Fruit fly (Drosophila melanogaster) whole organism, embryonic: Measurements from ENCODE around the gene CG34450.

Source experiments
- Atf3 ChIP-seq: fragments of 200-800 bp; sonication (Bioruptor generic); optimal IDR thresholded peaks from 3 replicates; lab custom pipeline; 2016; ENCODE audit warnings: missing biosample characterization, missing genetic modification characterization
- Bdp1 ChIP-seq: fragments of 200-800 bp; sonication (Bioruptor generic); optimal IDR thresholded peaks from 3 replicates; lab custom pipeline; 2016; ENCODE audit warnings: missing biosample characterization, missing genetic modification characterization
- Blimp-1 ChIP-seq: fragments of 200-800 bp; sonication (Bioruptor generic); optimal IDR thresholded peaks from 3 replicates; lab custom pipeline; 2018; ENCODE audit warnings: missing biosample characterization, missing genetic modification characterization, mild to moderate bottlenecking, moderate library complexity, missing genetic modification reagents
- CG10366 ChIP-seq: fragments of 200-800 bp; sonication (Bioruptor generic); IDR thresholded peaks from 2 replicates; pipeline ENCODE4 v1.3.6; 2022; ENCODE audit warnings: missing biosample characterization, missing genetic modification characterization
- CG11247 ChIP-seq: fragments of 200-800 bp; sonication (Bioruptor generic); IDR thresholded peaks from 2 replicates; pipeline ENCODE4 v1.3.6; 2022; ENCODE audit warnings: missing biosample characterization, missing genetic modification characterization
- CG11695 ChIP-seq: fragments of 200-800 bp; sonication (Bioruptor generic); IDR thresholded peaks from 3 replicates; pipeline ENCODE4 v1.3.6; 2022; ENCODE audit warnings: missing biosample characterization, missing genetic modification characterization
- CG14014 ChIP-seq: fragments of 200-800 bp; sonication (Bioruptor generic); IDR thresholded peaks from 2 replicates; pipeline ENCODE4 v1.3.6; 2022; ENCODE audit warnings: missing biosample characterization, missing genetic modification characterization
- CG1647 ChIP-seq: fragments of 200-800 bp; sonication (Bioruptor generic); optimal IDR thresholded peaks from 3 replicates; lab custom pipeline; 2016; ENCODE audit warnings: missing biosample characterization, missing genetic modification characterization
- CG17359 ChIP-seq: fragments of 200-800 bp; sonication (Bioruptor generic); optimal IDR thresholded peaks from 3 replicates; lab custom pipeline; 2018; ENCODE audit warnings: missing biosample characterization, mild to moderate bottlenecking, missing genetic modification characterization, moderate library complexity
- CG2120 ChIP-seq: fragments of 200-800 bp; sonication (Bioruptor generic); optimal IDR thresholded peaks from 3 replicates; lab custom pipeline; 2016; ENCODE audit warnings: missing biosample characterization, missing genetic modification characterization
- CG2875 ChIP-seq: fragments of 200-800 bp; sonication (Bioruptor generic); optimal IDR thresholded peaks from 2 replicates; lab custom pipeline; 2017; ENCODE audit warnings: missing biosample characterization, mild to moderate bottlenecking, missing genetic modification characterization, missing genetic modification reagents
- CG31365 ChIP-seq: fragments of 200-800 bp; sonication (Bioruptor generic); optimal IDR thresholded peaks from 2 replicates; lab custom pipeline; 2018; ENCODE audit warnings: missing biosample characterization, mild to moderate bottlenecking, missing genetic modification characterization
- CG43689 ChIP-seq: fragments of 200-800 bp; sonication (Bioruptor generic); IDR thresholded peaks from 2 replicates; pipeline ENCODE4 v1.3.6; 2022; ENCODE audit warnings: missing biosample characterization, missing genetic modification characterization
- CG4730 ChIP-seq: fragments of 200-800 bp; sonication (Bioruptor generic); IDR thresholded peaks from 2 replicates; pipeline ENCODE4 v1.3.6; 2022; ENCODE audit warnings: missing biosample characterization, missing genetic modification characterization
- CG5953 ChIP-seq: fragments of 200-800 bp; sonication (Bioruptor generic); IDR thresholded peaks from 2 replicates; pipeline ENCODE4 v1.3.6; 2022; ENCODE audit warnings: missing biosample characterization, missing genetic modification characterization
- CG6689 ChIP-seq: fragments of 200-800 bp; sonication (Bioruptor generic); IDR thresholded peaks from 2 replicates; pipeline ENCODE4 v1.3.6; 2022; ENCODE audit warnings: missing biosample characterization, missing genetic modification characterization
- CG6813 ChIP-seq: fragments of 200-800 bp; sonication (Bioruptor generic); optimal IDR thresholded peaks from 2 replicates; lab custom pipeline; 2017; ENCODE audit warnings: missing biosample characterization, missing genetic modification characterization, mild to moderate bottlenecking, moderate library complexity, missing genetic modification reagents
- CG7372 ChIP-seq: fragments of 200-800 bp; sonication (Bioruptor generic); IDR thresholded peaks from 2 replicates; pipeline ENCODE4 v1.3.6; 2022; ENCODE audit warnings: missing biosample characterization, missing genetic modification characterization
- CG8089 ChIP-seq: fragments of 200-800 bp; sonication (Bioruptor generic); optimal IDR thresholded peaks from 3 replicates; lab custom pipeline; 2016; ENCODE audit warnings: missing biosample characterization, missing genetic modification characterization
- CG8359 ChIP-seq: fragments of 200-800 bp; sonication (Bioruptor generic); optimal IDR thresholded peaks from 2 replicates; lab custom pipeline; 2017; ENCODE audit warnings: missing biosample characterization, mild to moderate bottlenecking, missing genetic modification characterization, borderline replicate concordance
- CG9876 ChIP-seq: fragments of 200-800 bp; sonication (Bioruptor generic); optimal IDR thresholded peaks from 2 replicates; lab custom pipeline; 2016; ENCODE audit warnings: missing biosample characterization, missing genetic modification characterization
- CTCF ChIP-seq: fragments of 200-800 bp; sonication (Bioruptor generic); optimal IDR thresholded peaks from 2 replicates; lab custom pipeline; 2017; ENCODE audit warnings: missing biosample characterization, mild to moderate bottlenecking, missing genetic modification characterization, moderate library complexity
- CoRest ChIP-seq: fragments of 200-800 bp; sonication (Bioruptor generic); optimal IDR thresholded peaks from 3 replicates; lab custom pipeline; 2018; ENCODE audit warnings: missing biosample characterization, mild to moderate bottlenecking, missing genetic modification characterization, moderate library complexity
- Dad ChIP-seq: fragments of 200-800 bp; sonication (Bioruptor generic); optimal IDR thresholded peaks from 3 replicates; lab custom pipeline; 2016; ENCODE audit warnings: missing biosample characterization, missing genetic modification characterization
- Elba2 ChIP-seq: fragments of 200-800 bp; sonication (Bioruptor generic); optimal IDR thresholded peaks from 3 replicates; lab custom pipeline; 2016; ENCODE audit warnings: missing biosample characterization, missing genetic modification characterization
- Ets65A ChIP-seq: fragments of 200-800 bp; sonication (Bioruptor generic); peaks from one replicate; lab custom pipeline; 2016; ENCODE audit warnings: missing biosample characterization, missing genetic modification characterization
- GATAe ChIP-seq: fragments of 200-800 bp; sonication (Bioruptor generic); conservative IDR thresholded peaks from 2 replicates; pipeline ENCODE4 v1.3.6; 2022; ENCODE audit warnings: missing biosample characterization, missing genetic modification characterization
- Gug ChIP-seq: fragments of 200-800 bp; sonication (Bioruptor generic); IDR thresholded peaks from 4 replicates; pipeline ENCODE4 v1.3.6; 2022; ENCODE audit warnings: missing biosample characterization, missing genetic modification characterization
- HLH3B ChIP-seq: fragments of 200-800 bp; sonication (Bioruptor generic); IDR thresholded peaks from 2 replicates; pipeline ENCODE4 v1.3.6; 2022; ENCODE audit warnings: missing biosample characterization, missing genetic modification characterization
- Max ChIP-seq: fragments of 200-800 bp; sonication (Bioruptor generic); optimal IDR thresholded peaks from 2 replicates; lab custom pipeline; 2016; ENCODE audit warnings: missing biosample characterization, mild to moderate bottlenecking, missing genetic modification characterization
- Myb ChIP-seq: fragments of 200-800 bp; sonication (Bioruptor generic); optimal IDR thresholded peaks from 2 replicates; lab custom pipeline; 2016; ENCODE audit warnings: missing biosample characterization, missing genetic modification characterization
- NC2α ChIP-seq: fragments of 200-800 bp; sonication (Bioruptor generic); optimal IDR thresholded peaks from 2 replicates; lab custom pipeline; 2016; ENCODE audit warnings: missing biosample characterization, missing genetic modification characterization
- Vsx1 ChIP-seq: fragments of 200-800 bp; sonication (Bioruptor generic); optimal IDR thresholded peaks from 2 replicates; lab custom pipeline; 2017; ENCODE audit warnings: missing biosample characterization, mild to moderate bottlenecking, missing genetic modification characterization, missing genetic modification reagents
- Xrp1 ChIP-seq: fragments of 200-800 bp; sonication (Bioruptor generic); IDR thresholded peaks from 2 replicates; pipeline ENCODE4 v1.3.6; 2022; ENCODE audit warnings: missing biosample characterization, missing genetic modification characterization
- ab ChIP-seq: fragments of 200-800 bp; sonication (Bioruptor generic); optimal IDR thresholded peaks from 2 replicates; lab custom pipeline; 2016; ENCODE audit warnings: missing biosample characterization, missing genetic modification characterization
- cas ChIP-seq: fragments of 200-800 bp; sonication (Bioruptor generic); IDR thresholded peaks from 2 replicates; pipeline ENCODE4 v1.3.6; 2022; ENCODE audit warnings: missing biosample characterization, missing genetic modification characterization
- exex ChIP-seq: fragments of 200-800 bp; sonication (Bioruptor generic); optimal IDR thresholded peaks from 4 replicates; lab custom pipeline; 2018; ENCODE audit warnings: missing biosample characterization, mild to moderate bottlenecking, missing genetic modification characterization, moderate library complexity
- fru ChIP-seq: fragments of >200 bp; optimal IDR thresholded peaks from 2 replicates; lab custom pipeline; 2017
- ftz-f1 ChIP-seq: fragments of 200-800 bp; sonication (Bioruptor generic); optimal IDR thresholded peaks from 2 replicates; lab custom pipeline; 2016; ENCODE audit warnings: missing biosample characterization, missing genetic modification characterization
- hb ChIP-seq: fragments of 200-800 bp; sonication (Bioruptor generic); IDR thresholded peaks from 3 replicates; pipeline ENCODE4 v1.3.6; 2022; ENCODE audit warnings: missing biosample characterization, missing genetic modification characterization; ENCODE audit not compliant: partially characterized antibody
- her ChIP-seq: fragments of 200-800 bp; sonication (Bioruptor generic); optimal IDR thresholded peaks from 2 replicates; lab custom pipeline; 2016; ENCODE audit warnings: missing biosample characterization, missing genetic modification characterization
- jumu ChIP-seq: fragments of 200-800 bp; sonication (Bioruptor generic); optimal IDR thresholded peaks from 3 replicates; lab custom pipeline; 2016; ENCODE audit warnings: missing biosample characterization, missing genetic modification characterization
- klu ChIP-seq: fragments of 200-800 bp; sonication (Bioruptor generic); IDR thresholded peaks from 2 replicates; pipeline ENCODE4 v1.3.6; 2022; ENCODE audit warnings: missing biosample characterization, missing genetic modification characterization
- luna ChIP-seq: fragments of 200-800 bp; sonication (Bioruptor generic); optimal IDR thresholded peaks from 2 replicates; lab custom pipeline; 2016; ENCODE audit warnings: missing biosample characterization, missing genetic modification characterization
- org-1 ChIP-seq: fragments of 200-800 bp; sonication (Bioruptor generic); optimal IDR thresholded peaks from 2 replicates; lab custom pipeline; 2017; ENCODE audit warnings: missing biosample characterization, missing genetic modification characterization
- otp ChIP-seq: fragments of 200-800 bp; sonication (Bioruptor generic); IDR thresholded peaks from 3 replicates; pipeline ENCODE4, ENCODE4 v1.3.6; 2022; ENCODE audit warnings: missing biosample characterization, missing genetic modification characterization
- salm ChIP-seq: fragments of 200-800 bp; sonication (Bioruptor generic); optimal IDR thresholded peaks from 2 replicates; lab custom pipeline; 2018; ENCODE audit warnings: missing biosample characterization, mild to moderate bottlenecking, missing genetic modification characterization
- tap ChIP-seq: fragments of 200-800 bp; optimal IDR thresholded peaks from 3 replicates; lab custom pipeline; 2019; ENCODE audit warnings: missing biosample characterization, mild to moderate bottlenecking, missing genetic modification characterization, moderate library complexity
- tll ChIP-seq, 2 experiments: fragments of 200-800 bp in 1 of 2; fragments of >200 bp in 1 of 2; sonication (Bioruptor generic) in 1 of 2; optimal IDR thresholded peaks; 2 replicates each; lab custom pipeline; 2017 to 2019; ENCODE audit warnings: missing biosample characterization in 2 of 2, missing genetic modification characterization in 2 of 2, mild to moderate bottlenecking in 1 of 2, moderate library complexity in 1 of 2
- tna ChIP-seq: fragments of 200-800 bp; sonication (Bioruptor generic); IDR thresholded peaks from 2 replicates; pipeline ENCODE4 v1.3.6; 2022; ENCODE audit warnings: missing biosample characterization, missing genetic modification characterization; ENCODE audit not compliant: partially characterized antibody
- usp ChIP-seq: fragments of >200 bp; optimal IDR thresholded peaks from 2 replicates; lab custom pipeline; 2017; ENCODE audit warnings: missing biosample characterization, missing genetic modification characterization
- vnd ChIP-seq: fragments of 200-800 bp; sonication (Bioruptor generic); IDR thresholded peaks from 3 replicates; pipeline ENCODE4 v1.3.6; 2022; ENCODE audit warnings: missing biosample characterization, missing genetic modification characterization; ENCODE audit not compliant: partially characterized antibody

Gene CG34450

DNA sequence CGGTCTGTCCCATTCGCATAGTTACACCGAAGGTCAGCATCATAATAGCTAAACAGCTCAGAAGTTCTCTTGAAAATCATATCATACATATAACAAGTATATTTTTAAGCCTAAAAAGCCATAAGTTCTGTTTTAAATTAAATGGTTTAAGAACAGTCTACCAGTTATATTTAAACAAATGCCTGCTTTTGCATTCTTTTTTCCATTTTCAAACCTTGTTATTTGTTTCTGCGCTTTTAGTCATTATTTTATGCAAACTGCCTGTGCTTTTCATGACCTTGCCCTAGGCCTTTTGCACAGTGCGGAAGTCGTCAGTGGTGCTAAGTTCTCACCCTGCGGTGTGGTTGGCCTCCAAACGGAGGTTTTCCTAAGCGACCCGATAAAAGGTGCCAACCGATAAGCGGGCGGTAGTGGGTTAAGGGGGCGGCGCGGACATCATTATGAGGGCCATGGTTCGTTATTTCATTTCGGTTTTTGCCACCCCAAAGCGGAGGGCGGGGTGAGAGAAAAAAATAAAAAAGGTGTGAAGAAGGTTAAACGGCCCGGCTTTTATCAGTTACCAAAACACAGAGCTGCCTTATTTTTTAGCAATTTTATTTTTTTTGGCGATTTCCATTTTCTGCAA, 14.3 kb upstream of the CG34450 start (continued):
- peak; percentile 0 for TF ChIP-seq CG8359 (GFP tag; lab: Kevin White, UChicago)
- no peak for TF ChIP-seq otp (GFP tag; lab: Robert Waterston, UW)
- TF ChIP-seq CG6813 (GFP tag; lab: Kevin White, UChicago): peak; percentile 31
- TF ChIP-seq her (GFP tag; lab: Kevin White, UChicago): no peak
- TF ChIP-seq vnd: no peak
- no peak for TF ChIP-seq CTCF
- TF ChIP-seq Bdp1 (GFP tag; lab: Kevin White, UChicago): no peak
- peak; percentile 88 for TF ChIP-seq ftz-f1 (GFP tag; lab: Kevin White, UChicago)
- TF ChIP-seq CG5953 (GFP tag; lab: Robert Waterston, UW): no peak
- peak; percentile 37 for TF ChIP-seq Blimp-1 (GFP tag; lab: Kevin White, UChicago)
- TF ChIP-seq Ets65A (GFP tag; lab: Kevin White, UChicago): peak; percentile 96
- no peak for TF ChIP-seq hb (GFP tag; lab: Robert Waterston, UW)
- no peak for TF ChIP-seq CG10366 (GFP tag; lab: Robert Waterston, UW)
- TF ChIP-seq CoRest (tag; lab: Kevin White, UChicago): peak; percentile 75
- no peak for TF ChIP-seq Max (GFP tag; lab: Kevin White, UChicago)
- peak; percentile 39; the same call in 1 of the 2 replicates for TF ChIP-seq CG14014 (GFP tag; lab: Robert Waterston, UW)
- TF ChIP-seq cas (GFP tag; lab: Robert Waterston, UW): no peak
- TF ChIP-seq CG43689: no peak
- no peak for TF ChIP-seq CG4730 (GFP tag; lab: Robert Waterston, UW)
- no peak for TF ChIP-seq salm
- TF ChIP-seq jumu (GFP tag; lab: Kevin White, UChicago): no peak
- TF ChIP-seq CG17359 (tag; lab: Kevin White, UChicago): peak; percentile 42
- TF ChIP-seq tna: no peak
- TF ChIP-seq CG6689: peak; percentile 63
- no peak for TF ChIP-seq tll (GFP tag; optimal IDR thresholded peaks at IDR 0.05; lab: Kevin White, UChicago)
- TF ChIP-seq CG1647: peak; percentile 3
- peak; percentile 47; the same call in 1 of the 2 replicates for TF ChIP-seq GATAe (GFP tag; lab: Robert Waterston, UW)
- TF ChIP-seq Myb (GFP tag; lab: Kevin White, UChicago): no peak
- TF ChIP-seq ab (GFP tag; lab: Kevin White, UChicago): no peak
- TF ChIP-seq Vsx1 (GFP tag; lab: Kevin White, UChicago): no peak
- TF ChIP-seq CG9876: no peak
- TF ChIP-seq Atf3 (GFP tag; lab: Kevin White, UChicago): no peak
- no peak for TF ChIP-seq luna (GFP tag; lab: Kevin White, UChicago)
- TF ChIP-seq tap (tag; lab: Kevin White, UChicago): peak; percentile 30
- peak; percentile 39 for TF ChIP-seq org-1 (GFP tag; lab: Kevin White, UChicago)
- TF ChIP-seq usp (GFP tag; lab: Kevin White, UChicago): no peak
- TF ChIP-seq CG7372 (GFP tag; lab: Robert Waterston, UW): peak; percentile 37; the same call in 1 of the 2 replicates
- peak; percentile 75 for TF ChIP-seq CG2120 (GFP tag; lab: Kevin White, UChicago)
- TF ChIP-seq Gug (GFP tag; lab: Robert Waterston, UW): peak; percentile 20; the same call in 1 of the 4 replicates
- TF ChIP-seq exex (tag; lab: Kevin White, UChicago): peak; percentile 25
- TF ChIP-seq CG11247 (GFP tag; lab: Robert Waterston, UW): peak; percentile 20; the same call in 1 of the 2 replicates
- TF ChIP-seq CG8089 (GFP tag; lab: Kevin White, UChicago): no peak
- no peak for TF ChIP-seq klu (GFP tag; lab: Robert Waterston, UW)
- TF ChIP-seq CG31365 (tag; lab: Kevin White, UChicago): no peak
- TF ChIP-seq CG11695 (GFP tag; lab: Robert Waterston, UW): peak; percentile 28; the same call in 1 of the 3 replicates
- no peak for TF ChIP-seq Xrp1 (GFP tag; lab: Robert Waterston, UW)
- no peak for TF ChIP-seq CG2875 (GFP tag; lab: Kevin White, UChicago)
- peak; percentile 38 for TF ChIP-seq Dad (GFP tag; lab: Kevin White, UChicago)
- TF ChIP-seq fru (lab: Kevin White, UChicago): no peak
- 0 out of 2 replicates have a peak, but pooled peaks have one; percentile 25 for TF ChIP-seq HLH3B (GFP tag; lab: Robert Waterston, UW)
- TF ChIP-seq NC2α (GFP tag; lab: Kevin White, UChicago): no peak
- no peak for TF ChIP-seq Elba2 (GFP tag; lab: Kevin White, UChicago)
